Fruit fly (Drosophila melanogaster) whole organism, prepupa: ENCODE measurements around the gene CG15024.

Experiments used
- Blimp-1 ChIP-seq: fragments of 200-800 bp; sonication (Bioruptor generic); optimal IDR thresholded peaks from 3 replicates; lab custom pipeline; 2017; ENCODE audit warnings: missing biosample characterization, missing genetic modification characterization, mild to moderate bottlenecking, moderate library complexity, missing genetic modification reagents
- CG10669 ChIP-seq: fragments of 200-800 bp; sonication (Bioruptor generic); optimal IDR thresholded peaks from 3 replicates; lab custom pipeline; 2018; ENCODE audit warnings: missing biosample characterization, mild to moderate bottlenecking, missing genetic modification characterization, moderate library complexity
- CG11762 ChIP-seq: fragments of 200-800 bp; sonication (Bioruptor generic); optimal IDR thresholded peaks from 3 replicates; lab custom pipeline; 2016; ENCODE audit warnings: missing biosample characterization, missing genetic modification characterization; ENCODE audit not compliant: insufficient read depth
- CG15336 ChIP-seq: fragments of 200-800 bp; sonication (Bioruptor generic); IDR thresholded peaks from 2 replicates; pipeline ENCODE4 v1.3.6; 2022; ENCODE audit warnings: missing biosample characterization, missing genetic modification characterization
- CG16779 ChIP-seq: fragments of 200-800 bp; sonication (Bioruptor generic); optimal IDR thresholded peaks from 3 replicates; lab custom pipeline; 2017; ENCODE audit warnings: missing biosample characterization, mild to moderate bottlenecking, missing genetic modification characterization
- CG3032 ChIP-seq: fragments of 200-800 bp; optimal IDR thresholded peaks from 2 replicates; lab custom pipeline; 2019; ENCODE audit warnings: missing biosample characterization, mild to moderate bottlenecking, missing genetic modification characterization, moderate library complexity
- CG32006 ChIP-seq: fragments of 200-800 bp; sonication (Bioruptor generic); optimal IDR thresholded peaks from 3 replicates; lab custom pipeline; 2017; ENCODE audit warnings: missing biosample characterization, mild to moderate bottlenecking, missing genetic modification characterization
- CG34406 ChIP-seq: fragments of 200-800 bp; sonication (Bioruptor generic); optimal IDR thresholded peaks from 3 replicates; lab custom pipeline; 2016; ENCODE audit warnings: missing biosample characterization, missing genetic modification characterization
- CG4318 ChIP-seq: fragments of 200-800 bp; sonication (Bioruptor generic); optimal IDR thresholded peaks from 3 replicates; lab custom pipeline; 2017; ENCODE audit warnings: missing biosample characterization, mild to moderate bottlenecking, missing genetic modification characterization
- CG6163 ChIP-seq: fragments of 200-800 bp; sonication (Bioruptor generic); IDR thresholded peaks from 3 replicates; pipeline ENCODE4 v1.3.6; 2022; ENCODE audit warnings: missing biosample characterization, missing genetic modification characterization
- CG6808 ChIP-seq: fragments of 200-800 bp; sonication (Bioruptor generic); optimal IDR thresholded peaks from 3 replicates; lab custom pipeline; 2017; ENCODE audit warnings: missing biosample characterization, missing genetic modification characterization, mild to moderate bottlenecking, moderate library complexity, missing genetic modification reagents
- CG7368 ChIP-seq: fragments of 200-800 bp; sonication (Bioruptor generic); optimal IDR thresholded peaks from 3 replicates; lab custom pipeline; 2016; ENCODE audit warnings: missing biosample characterization, missing genetic modification characterization
- CG8319 ChIP-seq: fragments of 200-800 bp; sonication (Bioruptor generic); optimal IDR thresholded peaks from 3 replicates; lab custom pipeline; 2016; ENCODE audit warnings: missing biosample characterization, missing genetic modification characterization
- Eip75B ChIP-seq: fragments of 200-800 bp; sonication (Bioruptor generic); optimal IDR thresholded peaks from 3 replicates; lab custom pipeline; 2016; ENCODE audit warnings: missing biosample characterization, missing genetic modification characterization
- Eip78C ChIP-seq: fragments of 200-800 bp; sonication (Bioruptor generic); peaks from one replicate; lab custom pipeline; 2016; ENCODE audit warnings: missing biosample characterization, missing genetic modification characterization
- Hr39 ChIP-seq: fragments of 200-800 bp; sonication (Bioruptor generic); optimal IDR thresholded peaks from 2 replicates; lab custom pipeline; 2016; ENCODE audit warnings: missing biosample characterization, missing genetic modification characterization
- Lpt ChIP-seq: fragments of 200-800 bp; sonication (Bioruptor generic); optimal IDR thresholded peaks from 3 replicates; lab custom pipeline; 2016; ENCODE audit warnings: missing biosample characterization, missing genetic modification characterization
- Met ChIP-seq: fragments of 200-800 bp; sonication (Bioruptor generic); optimal IDR thresholded peaks from 3 replicates; lab custom pipeline; 2016; ENCODE audit warnings: missing biosample characterization, missing genetic modification characterization
- OdsH ChIP-seq: fragments of 200-800 bp; sonication (Bioruptor generic); optimal IDR thresholded peaks from 3 replicates; lab custom pipeline; 2016; ENCODE audit warnings: missing biosample characterization, missing genetic modification characterization
- Smox ChIP-seq: fragments of 200-800 bp; sonication (Bioruptor generic); optimal IDR thresholded peaks from 3 replicates; lab custom pipeline; 2016; ENCODE audit warnings: missing biosample characterization, missing genetic modification characterization
- Sox15 ChIP-seq: fragments of 200-800 bp; sonication (Bioruptor generic); optimal IDR thresholded peaks from 3 replicates; lab custom pipeline; 2016; ENCODE audit warnings: missing biosample characterization, missing genetic modification characterization
- achi ChIP-seq: fragments of 200-800 bp; sonication (Bioruptor generic); optimal IDR thresholded peaks from 3 replicates; lab custom pipeline; 2016; ENCODE audit warnings: missing biosample characterization, missing genetic modification characterization
- acj6 ChIP-seq: fragments of 200-800 bp; sonication (Bioruptor generic); optimal IDR thresholded peaks from 3 replicates; lab custom pipeline; 2016; ENCODE audit warnings: missing biosample characterization, missing genetic modification characterization
- cyc ChIP-seq: fragments of 200-800 bp; sonication (Bioruptor generic); optimal IDR thresholded peaks from 3 replicates; lab custom pipeline; 2016; ENCODE audit warnings: missing biosample characterization, missing genetic modification characterization
- dac ChIP-seq: fragments of 200-800 bp; sonication (Bioruptor generic); optimal IDR thresholded peaks from 2 replicates; lab custom pipeline; 2017; ENCODE audit warnings: missing biosample characterization, mild to moderate bottlenecking, missing genetic modification characterization
- dsx ChIP-seq: fragments of 200-800 bp; optimal IDR thresholded peaks from 3 replicates; lab custom pipeline; 2019; ENCODE audit warnings: missing biosample characterization, mild to moderate bottlenecking, missing genetic modification characterization, moderate library complexity; ENCODE audit not compliant: poor library complexity, severe bottlenecking
- esn ChIP-seq: fragments of 200-800 bp; sonication (Bioruptor generic); optimal IDR thresholded peaks from 2 replicates; lab custom pipeline; 2016; ENCODE audit warnings: missing biosample characterization, mild to moderate bottlenecking, missing genetic modification characterization, moderate library complexity
- fd85E ChIP-seq: fragments of 200-800 bp; sonication (Bioruptor generic); optimal IDR thresholded peaks from 3 replicates; lab custom pipeline; 2016; ENCODE audit warnings: missing biosample characterization, missing genetic modification characterization
- fkh ChIP-seq: fragments of 200-800 bp; sonication (Bioruptor generic); optimal IDR thresholded peaks from 3 replicates; lab custom pipeline; 2017; ENCODE audit warnings: missing biosample characterization, mild to moderate bottlenecking, missing genetic modification characterization, moderate library complexity
- net ChIP-seq: fragments of 200-800 bp; sonication (Bioruptor generic); optimal IDR thresholded peaks from 3 replicates; lab custom pipeline; 2016; ENCODE audit warnings: missing biosample characterization, missing genetic modification characterization
- pdm3 ChIP-seq: fragments of 200-800 bp; sonication (Bioruptor generic); optimal IDR thresholded peaks from 3 replicates; lab custom pipeline; 2016; ENCODE audit warnings: missing biosample characterization, missing genetic modification characterization
- salr ChIP-seq, 2 experiments: fragments of 200-800 bp; sonication (Bioruptor generic); optimal IDR thresholded peaks; 3 replicates each; lab custom pipeline; 2016 to 2018; ENCODE audit warnings: missing biosample characterization in 2 of 2, missing genetic modification characterization in 2 of 2, mild to moderate bottlenecking in 1 of 2
- ss ChIP-seq, 2 experiments: fragments of 200-800 bp; sonication (Bioruptor generic); optimal IDR thresholded peaks; 2 replicates in 1 of 2; 3 replicates in 1 of 2; lab custom pipeline; 2017 to 2018; ENCODE audit warnings: mild to moderate bottlenecking in 2 of 2, missing biosample characterization in 2 of 2, missing genetic modification characterization in 2 of 2, moderate library complexity in 1 of 2
- svp ChIP-seq: fragments of 200-800 bp; sonication (Bioruptor generic); peaks from one replicate; lab custom pipeline; 2016; ENCODE audit warnings: missing biosample characterization, missing genetic modification characterization

Gene CG15024

dm6 chr3L:4466530-4466929 is 2.9 kb upstream of the CG15024 start, which contains the start of gene CG32241:
CG32241 (minus strand) TSS chr3L:4466630.
- TF ChIP-seq ss (GFP tag; optimal IDR thresholded peaks at IDR 0.05; lab: Kevin White, UChicago) (no peak), svp (GFP tag; lab: Kevin White, UChicago) (no peak), Met (GFP tag; lab: Kevin White, UChicago) (no peak), fkh (GFP tag; lab: Kevin White, UChicago) (no peak), acj6 (GFP tag; lab: Kevin White, UChicago) (no peak), CG4318 (GFP tag; lab: Kevin White, UChicago) (no peak), salr (GFP tag; optimal IDR thresholded peaks at IDR 0.05; lab: Kevin White, UChicago) (no peak), Lpt (GFP tag; lab: Kevin White, UChicago) (no peak), Smox (GFP tag; lab: Kevin White, UChicago) (no peak), CG15336 (GFP tag; lab: Robert Waterston, UW) (no peak), Eip75B (GFP tag; lab: Kevin White, UChicago) (no peak), dac (GFP tag; lab: Kevin White, UChicago) (no peak), cyc (no peak), esn (GFP tag; lab: Kevin White, UChicago) (no peak), CG6163 (GFP tag; lab: Robert Waterston, UW) (no peak), Sox15 (GFP tag; lab: Kevin White, UChicago) (no peak), dsx (GFP tag; lab: Kevin White, UChicago) (no peak), CG34406 (GFP tag; lab: Kevin White, UChicago) (no peak)

dm6 chr3L:4461454-4462045 is 2.1 kb downstream of the CG15024 start, which contains the start of gene CG15023:
CG15023 (minus strand) TSS chr3L:4461504.
- TF ChIP-seq CG32006 (GFP tag; lab: Kevin White, UChicago), result no peak
- no peak for TF ChIP-seq dsx (GFP tag; lab: Kevin White, UChicago)
- peak; percentile 61 for TF ChIP-seq Eip78C

dm6 chr3L:4460307-4461088 is 3.1 kb downstream of the CG15024 start, which contains the start of gene CG15022:
CG15022 (minus strand) TSS chr3L:4460317.
- TF ChIP-seq Lpt (GFP tag; lab: Kevin White, UChicago) (no peak), Eip75B (GFP tag; lab: Kevin White, UChicago) (no peak), CG6163 (GFP tag; lab: Robert Waterston, UW) (no peak), net (GFP tag; lab: Kevin White, UChicago) (no peak), CG6808 (GFP tag; lab: Kevin White, UChicago) (no peak), CG11762 (GFP tag; lab: Kevin White, UChicago) (no peak), CG8319 (GFP tag; lab: Kevin White, UChicago) (no peak), CG7368 (GFP tag; lab: Kevin White, UChicago) (no peak), Met (GFP tag; lab: Kevin White, UChicago) (no peak), achi (no peak), CG10669 (no peak), Hr39 (GFP tag; lab: Kevin White, UChicago) (no peak), pdm3 (GFP tag; lab: Kevin White, UChicago) (no peak), svp (GFP tag; lab: Kevin White, UChicago) (no peak), fd85E (GFP tag; lab: Kevin White, UChicago) (no peak)

dm6 chr3L:4458063-4458462 is 5.6 kb downstream of the CG15024 start, which contains the start of gene CG11345:
CG11345 (minus strand) TSS chr3L:4458163.
- TF ChIP-seq ss (GFP tag; optimal IDR thresholded peaks at IDR 0.05; lab: Kevin White, UChicago), result no peak
- TF ChIP-seq CG16779 (tag; lab: Kevin White, UChicago), result no peak
- TF ChIP-seq pdm3 (GFP tag; lab: Kevin White, UChicago), result no peak
- TF ChIP-seq CG6163 (GFP tag; lab: Robert Waterston, UW), result no peak
- no peak for TF ChIP-seq CG3032 (tag; lab: Kevin White, UChicago)
- no peak for TF ChIP-seq OdsH
- no peak for TF ChIP-seq Blimp-1 (GFP tag; lab: Kevin White, UChicago)
- TF ChIP-seq Hr39 (GFP tag; lab: Kevin White, UChicago), result no peak
- TF ChIP-seq Smox (GFP tag; lab: Kevin White, UChicago), result no peak
